Worm (Caenorhabditis elegans): ENCODE data around the gene ctsa-4.1.

ce11 chrII:6411660-6412451 lies 45.1 kb downstream of the ctsa-4.1 start:
- TF ChIP-seq pha-4 (tag; optimal IDR thresholded peaks at IDR 0.05) (no peak), madf-2 (tag; optimal IDR thresholded peaks at IDR 0.05) (no peak), hlh-6 (tag; optimal IDR thresholded peaks at IDR 0.05) (no peak), unc-42 (tag; optimal IDR thresholded peaks at IDR 0.05) (peak; percentile 55), ztf-16 (tag; optimal IDR thresholded peaks at IDR 0.05) (no peak), elt-2 (tag; optimal IDR thresholded peaks at IDR 0.05) (no peak), fkh-6 (tag; optimal IDR thresholded peaks at IDR 0.05) (peak; percentile 4), ets-4 (tag; optimal IDR thresholded peaks at IDR 0.05) (no peak), F13H6.1 (tag; optimal IDR thresholded peaks at IDR 0.05) (no peak), ama-1 (optimal IDR thresholded peaks at IDR 0.05) (no peak), ceh-9 (tag; optimal IDR thresholded peaks at IDR 0.05) (no peak), ceh-14 (tag; optimal IDR thresholded peaks at IDR 0.05) (no peak), hlh-30 (tag; optimal IDR thresholded peaks at IDR 0.05; ENCODE audit: insufficient read depth) (no peak)
